Fruit fly (Drosophila melanogaster) whole organism, embryonic: ENCODE measurements around the gene CG14913.

ENCODE experiments used
- Ada2b ChIP-seq: fragments of 200-800 bp; sonication (Bioruptor generic); IDR thresholded peaks from 2 replicates; pipeline ENCODE4 v1.3.6; 2022; ENCODE audit warnings: missing biosample characterization, missing genetic modification characterization
- CG1024 ChIP-seq: fragments of 200-800 bp; sonication (Bioruptor generic); IDR thresholded peaks from 2 replicates; pipeline ENCODE4 v1.3.6; 2022; ENCODE audit warnings: missing biosample characterization, missing genetic modification characterization
- CG10274 ChIP-seq: fragments of 200-800 bp; sonication (Bioruptor generic); optimal IDR thresholded peaks from 3 replicates; lab custom pipeline; 2017; ENCODE audit warnings: missing biosample characterization, mild to moderate bottlenecking, missing genetic modification characterization
- CG12155 ChIP-seq: fragments of 200-800 bp; sonication (Bioruptor generic); optimal IDR thresholded peaks from 3 replicates; lab custom pipeline; 2016; ENCODE audit warnings: missing biosample characterization, missing genetic modification characterization
- CG13123 ChIP-seq: fragments of 200-800 bp; sonication (Bioruptor generic); optimal IDR thresholded peaks from 2 replicates; lab custom pipeline; 2016; ENCODE audit warnings: missing biosample characterization, missing genetic modification characterization
- CG13296 ChIP-seq: fragments of 200-800 bp; sonication (Bioruptor generic); optimal IDR thresholded peaks from 3 replicates; lab custom pipeline; 2018; ENCODE audit warnings: missing biosample characterization, mild to moderate bottlenecking, missing genetic modification characterization
- CG14860 ChIP-seq: fragments of 200-800 bp; sonication (Bioruptor generic); IDR thresholded peaks from 3 replicates; pipeline ENCODE4 v1.3.6; 2022; ENCODE audit warnings: missing biosample characterization, missing genetic modification characterization; ENCODE audit not compliant: partially characterized antibody
- CG14965 ChIP-seq: fragments of 200-800 bp; sonication (Bioruptor generic); optimal IDR thresholded peaks from 2 replicates; lab custom pipeline; 2016; ENCODE audit warnings: missing biosample characterization, missing genetic modification characterization, borderline replicate concordance
- CG15601 ChIP-seq: fragments of 200-800 bp; sonication (Bioruptor generic); optimal IDR thresholded peaks from 3 replicates; lab custom pipeline; 2019; ENCODE audit warnings: missing biosample characterization, mild to moderate bottlenecking, missing genetic modification characterization, moderate library complexity
- CG15696 ChIP-seq: fragments of 200-800 bp; sonication (Bioruptor generic); optimal IDR thresholded peaks from 2 replicates; lab custom pipeline; 2019; ENCODE audit warnings: missing biosample characterization, mild to moderate bottlenecking, missing genetic modification characterization, moderate library complexity
- CG1602 ChIP-seq: fragments of 200-800 bp; sonication (Bioruptor generic); optimal IDR thresholded peaks from 3 replicates; lab custom pipeline; 2016; ENCODE audit warnings: missing biosample characterization, missing genetic modification characterization
- CG1603 ChIP-seq: fragments of 200-800 bp; sonication (Bioruptor generic); optimal IDR thresholded peaks from 2 replicates; lab custom pipeline; 2019; ENCODE audit warnings: missing biosample characterization, mild to moderate bottlenecking, missing genetic modification characterization, moderate library complexity
- CG16815 ChIP-seq: fragments of 200-800 bp; sonication (Bioruptor generic); optimal IDR thresholded peaks from 3 replicates; lab custom pipeline; 2017; ENCODE audit warnings: missing biosample characterization, mild to moderate bottlenecking, missing genetic modification characterization
- CG2120 ChIP-seq: fragments of 200-800 bp; sonication (Bioruptor generic); optimal IDR thresholded peaks from 3 replicates; lab custom pipeline; 2016; ENCODE audit warnings: missing biosample characterization, missing genetic modification characterization
- CG2129 ChIP-seq: fragments of 200-800 bp; sonication (Bioruptor generic); IDR thresholded peaks from 2 replicates; pipeline ENCODE4 v1.3.6; 2022; ENCODE audit warnings: missing biosample characterization, missing genetic modification characterization; ENCODE audit not compliant: partially characterized antibody
- CG2678 ChIP-seq: fragments of 200-800 bp; sonication (Bioruptor generic); optimal IDR thresholded peaks from 3 replicates; lab custom pipeline; 2019; ENCODE audit warnings: missing biosample characterization, mild to moderate bottlenecking, missing genetic modification characterization, moderate library complexity
- CG2875 ChIP-seq: fragments of 200-800 bp; sonication (Bioruptor generic); optimal IDR thresholded peaks from 2 replicates; lab custom pipeline; 2017; ENCODE audit warnings: missing biosample characterization, mild to moderate bottlenecking, missing genetic modification characterization, missing genetic modification reagents
- CG31365 ChIP-seq: fragments of 200-800 bp; sonication (Bioruptor generic); optimal IDR thresholded peaks from 2 replicates; lab custom pipeline; 2018; ENCODE audit warnings: missing biosample characterization, mild to moderate bottlenecking, missing genetic modification characterization
- CG32532 ChIP-seq: fragments of 200-800 bp; sonication (Bioruptor generic); IDR thresholded peaks from 2 replicates; pipeline ENCODE4 v1.3.6; 2022; ENCODE audit warnings: missing biosample characterization, missing genetic modification characterization
- CG3407 ChIP-seq: fragments of 200-800 bp; sonication (Bioruptor generic); optimal IDR thresholded peaks from 2 replicates; lab custom pipeline; 2018; ENCODE audit warnings: missing biosample characterization, mild to moderate bottlenecking, missing genetic modification characterization
- CG34376 ChIP-seq: fragments of 200-800 bp; sonication (Bioruptor generic); optimal IDR thresholded peaks from 2 replicates; lab custom pipeline; 2018; ENCODE audit warnings: missing biosample characterization, mild to moderate bottlenecking, missing genetic modification characterization
- CG4282 ChIP-seq: fragments of 200-800 bp; sonication (Bioruptor generic); optimal IDR thresholded peaks from 2 replicates; lab custom pipeline; 2016; ENCODE audit warnings: missing biosample characterization, missing genetic modification characterization
- CG4617 ChIP-seq: fragments of 200-800 bp; sonication (Bioruptor generic); optimal IDR thresholded peaks from 3 replicates; lab custom pipeline; 2016; ENCODE audit warnings: missing biosample characterization, missing genetic modification characterization, borderline replicate concordance
- CG7839 ChIP-seq: fragments of 200-800 bp; sonication (Bioruptor generic); optimal IDR thresholded peaks from 3 replicates; lab custom pipeline; 2018; ENCODE audit warnings: missing biosample characterization, mild to moderate bottlenecking, missing genetic modification characterization, moderate library complexity
- CG8089 ChIP-seq: fragments of 200-800 bp; sonication (Bioruptor generic); optimal IDR thresholded peaks from 3 replicates; lab custom pipeline; 2016; ENCODE audit warnings: missing biosample characterization, missing genetic modification characterization
- CrebB ChIP-seq: fragments of 200-800 bp; sonication (Bioruptor generic); optimal IDR thresholded peaks from 3 replicates; lab custom pipeline; 2018; ENCODE audit warnings: missing biosample characterization, mild to moderate bottlenecking, missing genetic modification characterization
- D19B ChIP-seq: fragments of 200-800 bp; sonication (Bioruptor generic); optimal IDR thresholded peaks from 2 replicates; lab custom pipeline; 2017; ENCODE audit warnings: missing biosample characterization, mild to moderate bottlenecking, missing genetic modification characterization
- Dll ChIP-seq: fragments of 200-800 bp; sonication (Bioruptor generic); IDR thresholded peaks from 4 replicates; pipeline ENCODE4 v1.3.6; 2022; ENCODE audit warnings: missing biosample characterization, missing genetic modification characterization; ENCODE audit not compliant: partially characterized antibody
- Ets65A ChIP-seq: fragments of 200-800 bp; sonication (Bioruptor generic); peaks from one replicate; lab custom pipeline; 2016; ENCODE audit warnings: missing biosample characterization, missing genetic modification characterization
- HmgZ ChIP-seq: fragments of 200-800 bp; sonication (Bioruptor generic); optimal IDR thresholded peaks from 2 replicates; lab custom pipeline; 2018; ENCODE audit warnings: missing biosample characterization, mild to moderate bottlenecking, missing genetic modification characterization
- Hmr ChIP-seq: fragments of 200-800 bp; sonication (Bioruptor generic); optimal IDR thresholded peaks from 3 replicates; lab custom pipeline; 2017; ENCODE audit warnings: mild to moderate bottlenecking, missing biosample characterization, missing genetic modification reagents, missing genetic modification characterization
- Mad ChIP-seq: fragments of 200-800 bp; sonication (Bioruptor generic); optimal IDR thresholded peaks from 2 replicates; lab custom pipeline; 2016; ENCODE audit warnings: missing biosample characterization, missing genetic modification characterization
- PHDP ChIP-seq: fragments of 200-800 bp; sonication (Bioruptor generic); optimal IDR thresholded peaks from 3 replicates; lab custom pipeline; 2018; ENCODE audit warnings: missing biosample characterization, mild to moderate bottlenecking, missing genetic modification characterization, moderate library complexity
- Pdp1 ChIP-seq, 2 experiments: fragments of 200-800 bp; sonication (Bioruptor generic); optimal IDR thresholded peaks; 3 replicates each; lab custom pipeline; 2016; ENCODE audit warnings: missing biosample characterization in 2 of 2, missing genetic modification characterization in 2 of 2, mild to moderate bottlenecking in 1 of 2, moderate library complexity in 1 of 2
- Xbp1 ChIP-seq: fragments of 200-800 bp; sonication (Bioruptor generic); optimal IDR thresholded peaks from 3 replicates; lab custom pipeline; 2016; ENCODE audit warnings: missing biosample characterization, mild to moderate bottlenecking, missing genetic modification characterization
- bbx ChIP-seq: fragments of 200-800 bp; sonication (Bioruptor generic); IDR thresholded peaks from 2 replicates; pipeline ENCODE4 v1.3.6; 2022; ENCODE audit warnings: missing biosample characterization, missing genetic modification characterization; ENCODE audit not compliant: partially characterized antibody
- esg ChIP-seq: fragments of 200-800 bp; sonication (Bioruptor generic); conservative IDR thresholded peaks from 2 replicates; pipeline ENCODE4 v1.3.6; 2022; ENCODE audit warnings: missing biosample characterization, missing genetic modification characterization
- gem ChIP-seq: fragments of 200-800 bp; sonication (Bioruptor generic); optimal IDR thresholded peaks from 2 replicates; lab custom pipeline; 2019; ENCODE audit warnings: missing biosample characterization, mild to moderate bottlenecking, missing genetic modification characterization, moderate library complexity
- grau ChIP-seq: fragments of 200-800 bp; optimal IDR thresholded peaks from 3 replicates; lab custom pipeline; 2019; ENCODE audit warnings: missing biosample characterization, mild to moderate bottlenecking, missing genetic modification characterization, moderate library complexity
- gsb-n ChIP-seq: fragments of 200-800 bp; sonication (Bioruptor generic); optimal IDR thresholded peaks from 3 replicates; lab custom pipeline; 2018; ENCODE audit warnings: missing biosample characterization, mild to moderate bottlenecking, missing genetic modification characterization
- lola ChIP-seq, 3 experiments: fragments of >200 bp in 2 of 3; fragments of 200-800 bp in 1 of 3; sonication (Bioruptor generic) in 1 of 3; optimal IDR thresholded peaks; 2 replicates each; lab custom pipeline; 2017 to 2019; ENCODE audit warnings: missing biosample characterization in 3 of 3, missing genetic modification characterization in 3 of 3, mild to moderate bottlenecking in 1 of 3, moderate library complexity in 1 of 3
- oc ChIP-seq: fragments of 200-800 bp; sonication (Bioruptor generic); optimal IDR thresholded peaks from 2 replicates; lab custom pipeline; 2018; ENCODE audit warnings: missing biosample characterization, mild to moderate bottlenecking, missing genetic modification characterization, moderate library complexity
- onecut ChIP-seq: fragments of 200-800 bp; sonication (Bioruptor generic); IDR thresholded peaks from 2 replicates; pipeline ENCODE4 v1.3.6; 2022; ENCODE audit warnings: missing biosample characterization, missing genetic modification characterization
- repo ChIP-seq: fragments of 200-800 bp; sonication (Bioruptor generic); optimal IDR thresholded peaks from 2 replicates; lab custom pipeline; 2016; ENCODE audit warnings: missing biosample characterization, missing genetic modification characterization
- schlank ChIP-seq: fragments of 200-800 bp; sonication (Bioruptor generic); optimal IDR thresholded peaks from 2 replicates; lab custom pipeline; 2018; ENCODE audit warnings: missing biosample characterization, mild to moderate bottlenecking, missing genetic modification characterization
- tap ChIP-seq: fragments of 200-800 bp; optimal IDR thresholded peaks from 3 replicates; lab custom pipeline; 2019; ENCODE audit warnings: missing biosample characterization, mild to moderate bottlenecking, missing genetic modification characterization, moderate library complexity
- tin ChIP-seq: fragments of 200-800 bp; sonication (Bioruptor generic); optimal IDR thresholded peaks from 3 replicates; lab custom pipeline; 2016; ENCODE audit warnings: missing biosample characterization, missing genetic modification characterization

CG14913 gene

dm6 chr2L:11044678-11045466 lies 28.1 kb downstream of the CG14913 start (continued):
- TF ChIP-seq CG1602 (GFP tag; lab: Kevin White, UChicago) (no peak), CG16815 (GFP tag; lab: Kevin White, UChicago) (peak; percentile 41), schlank (tag; lab: Kevin White, UChicago) (no peak), CG7839 (tag; lab: Kevin White, UChicago) (peak; percentile 29), gsb-n (no peak), repo (GFP tag; lab: Kevin White, UChicago) (no peak), CG34376 (peak; percentile 67), Dll (GFP tag; lab: Robert Waterston, UW) (no peak), tap (tag; lab: Kevin White, UChicago) (peak; percentile 25), CG3407 (GFP tag; lab: Kevin White, UChicago) (peak; percentile 59), Hmr (GFP tag; lab: Kevin White, UChicago) (peak; percentile 74), oc (peak; percentile 44), CG8089 (peak; percentile 17), CG1024 (GFP tag; lab: Robert Waterston, UW) (no peak; the same call in 1 of the 2 replicates), bbx (GFP tag; lab: Robert Waterston, UW) (no peak), CG15601 (tag; lab: Kevin White, UChicago) (peak; percentile 44), lola (GFP tag; optimal IDR thresholded peaks at IDR 0.05; lab: Kevin White, UChicago) (peak in 1 of 3 experiments; percentile 40), CG1603 (peak; percentile 6), CG31365 (tag; lab: Kevin White, UChicago) (peak; percentile 11), Xbp1 (GFP tag; lab: Kevin White, UChicago) (peak; percentile 17), Ets65A (peak; percentile 50), CG4617 (GFP tag; lab: Kevin White, UChicago) (no peak), gem (tag; lab: Kevin White, UChicago) (peak; percentile 44), PHDP (peak; percentile 45), Mad (GFP tag; lab: Kevin White, UChicago) (no peak), grau (tag; lab: Kevin White, UChicago) (peak; percentile 39), CG14965 (GFP tag; lab: Kevin White, UChicago) (no peak), D19B (GFP tag; lab: Kevin White, UChicago) (no peak), CG12155 (GFP tag; lab: Kevin White, UChicago) (peak; percentile 31), CG13296 (GFP tag; lab: Kevin White, UChicago) (peak; percentile 62), onecut (peak; percentile 53), CG4282 (GFP tag; lab: Kevin White, UChicago) (no peak), CG13123 (GFP tag; lab: Kevin White, UChicago) (peak; percentile 17), CG14860 (GFP tag; lab: Robert Waterston, UW) (no peak), CrebB (tag; lab: Kevin White, UChicago) (peak; percentile 63), Pdp1 (GFP tag; optimal IDR thresholded peaks at IDR 0.05; lab: Kevin White, UChicago) (peak in 1 of 2 experiments; percentile 28), esg (GFP tag; lab: Robert Waterston, UW) (no peak), CG2120 (peak; percentile 78), CG2129 (GFP tag; lab: Robert Waterston, UW) (no peak), CG32532 (peak; percentile 40; the same call in 1 of the 2 replicates), CG2875 (GFP tag; lab: Kevin White, UChicago) (peak; percentile 72), CG15696 (tag; lab: Kevin White, UChicago) (peak; percentile 58), HmgZ (tag; lab: Kevin White, UChicago) (peak; percentile 54), CG10274 (GFP tag; lab: Kevin White, UChicago) (peak; percentile 23), tin (no peak), Ada2b (GFP tag; lab: Robert Waterston, UW) (0 out of 2 replicates have a peak, but pooled peaks have one; percentile 15), CG2678 (peak; percentile 68)
